Worm (Caenorhabditis elegans) whole organism, L2 larva: ENCODE measurements around the gene B0393.5.

Source experiments
- C34F6.9 ChIP-seq: fragments of 150-350 bp; optimal IDR thresholded peaks from 2 replicates; lab custom pipeline; 2014; ENCODE audit warnings: missing biosample characterization, missing genetic modification characterization
- F13H6.1 ChIP-seq: sonication (generic microtip); optimal IDR thresholded peaks from 2 replicates; lab custom pipeline; 2016; ENCODE audit warnings: missing genetic modification characterization, missing compliant biosample characterization
- R02D3.7 ChIP-seq: fragments of 150-350 bp; optimal IDR thresholded peaks from 2 replicates; lab custom pipeline; 2014; ENCODE audit warnings: missing biosample characterization, missing genetic modification characterization
- Y55F3AM.14 ChIP-seq: fragments of 200-800 bp; sonication (Bioruptor generic); optimal IDR thresholded peaks from 2 replicates; lab custom pipeline; 2018; ENCODE audit warnings: mild to moderate bottlenecking, missing genetic modification characterization, missing compliant biosample characterization
- ZK546.5 ChIP-seq: sonication (generic microtip); optimal IDR thresholded peaks from 2 replicates; lab custom pipeline; 2017; ENCODE audit warnings: missing biosample characterization, missing genetic modification characterization
- alr-1 ChIP-seq: fragments of 150-350 bp; optimal IDR thresholded peaks from 2 replicates; lab custom pipeline; 2014; ENCODE audit warnings: missing biosample characterization, missing genetic modification characterization
- aly-2 ChIP-seq: fragments of 150-350 bp; optimal IDR thresholded peaks from 2 replicates; lab custom pipeline; 2014; ENCODE audit warnings: missing biosample characterization, missing genetic modification characterization
- ama-1 ChIP-seq: fragments of 150-350 bp; optimal IDR thresholded peaks from 2 replicates; lab custom pipeline; 2018; ENCODE audit warnings: inconsistent platforms
- blmp-1 ChIP-seq: sonication (generic microtip); optimal IDR thresholded peaks from 2 replicates; lab custom pipeline; 2017; ENCODE audit warnings: missing genetic modification characterization, mild to moderate bottlenecking, missing compliant biosample characterization, antibody characterized with exemption, moderate library complexity; ENCODE audit not compliant: insufficient read depth
- ceh-16 ChIP-seq: fragments of 150-350 bp; optimal IDR thresholded peaks from 2 replicates; lab custom pipeline; 2014; ENCODE audit warnings: missing biosample characterization, missing genetic modification characterization
- ceh-82 ChIP-seq: fragments of 150-350 bp; optimal IDR thresholded peaks from 2 replicates; lab custom pipeline; 2014; ENCODE audit warnings: missing biosample characterization, missing genetic modification characterization
- crh-2 ChIP-seq: sonication (generic microtip); optimal IDR thresholded peaks from 2 replicates; lab custom pipeline; 2017; ENCODE audit warnings: missing biosample characterization, missing genetic modification characterization
- dmd-4 ChIP-seq: sonication (generic microtip); optimal IDR thresholded peaks from 2 replicates; lab custom pipeline; 2017; ENCODE audit warnings: missing biosample characterization, missing genetic modification characterization
- egl-27 ChIP-seq: sonication (generic microtip); optimal IDR thresholded peaks from 3 replicates; lab custom pipeline; 2017; ENCODE audit warnings: missing biosample characterization, missing genetic modification reagents, missing genetic modification characterization
- elt-1 ChIP-seq: fragments of 150-350 bp; optimal IDR thresholded peaks from 2 replicates; lab custom pipeline; 2014; ENCODE audit warnings: missing biosample characterization, missing genetic modification characterization
- elt-3 ChIP-seq: sonication (generic microtip); optimal IDR thresholded peaks from 2 replicates; lab custom pipeline; 2017; ENCODE audit warnings: missing biosample characterization, missing genetic modification characterization
- fos-1 ChIP-seq: fragments of 150-350 bp; optimal IDR thresholded peaks from 2 replicates; lab custom pipeline; 2014; ENCODE audit warnings: missing biosample characterization, missing genetic modification characterization
- gmeb-1 ChIP-seq: fragments of 150-350 bp; optimal IDR thresholded peaks from 2 replicates; lab custom pipeline; 2014; ENCODE audit warnings: missing biosample characterization, missing genetic modification characterization
- lin-11 ChIP-seq: fragments of 150-350 bp; sonication (generic microtip); optimal IDR thresholded peaks from 2 replicates; lab custom pipeline; 2014; ENCODE audit warnings: missing biosample characterization, missing genetic modification characterization, inconsistent platforms, mixed read lengths
- lin-13 ChIP-seq: fragments of 150-350 bp; optimal IDR thresholded peaks from 2 replicates; lab custom pipeline; 2014; ENCODE audit warnings: missing biosample characterization, missing genetic modification reagents, missing genetic modification characterization
- lin-39 ChIP-seq: fragments of 150-350 bp; optimal IDR thresholded peaks from 2 replicates; lab custom pipeline; 2014; ENCODE audit warnings: missing biosample characterization, missing genetic modification reagents, missing genetic modification characterization
- lsy-2 ChIP-seq, 2 experiments: fragments of 150-350 bp in 1 of 2; sonication (generic microtip) in 1 of 2; optimal IDR thresholded peaks; 2 replicates each; lab custom pipeline; 2014 to 2017; ENCODE audit warnings: missing biosample characterization in 2 of 2, missing genetic modification characterization in 2 of 2
- mbf-1 ChIP-seq: sonication (generic microtip); optimal IDR thresholded peaks from 2 replicates; lab custom pipeline; 2017; ENCODE audit warnings: missing biosample characterization, missing genetic modification characterization
- mdl-1 ChIP-seq, 2 experiments: fragments of 150-350 bp in 1 of 2; sonication (generic microtip) in 1 of 2; optimal IDR thresholded peaks; 2 replicates each; lab custom pipeline; 2017; ENCODE audit warnings: missing biosample characterization in 2 of 2, missing genetic modification characterization in 2 of 2
- nhr-10 ChIP-seq: sonication (generic microtip); optimal IDR thresholded peaks from 2 replicates; lab custom pipeline; 2017; ENCODE audit warnings: missing biosample characterization, missing genetic modification characterization
- nhr-11 ChIP-seq: fragments of 150-350 bp; optimal IDR thresholded peaks from 2 replicates; lab custom pipeline; 2014; ENCODE audit warnings: missing biosample characterization, missing genetic modification characterization
- nhr-12 ChIP-seq: fragments of 150-350 bp; optimal IDR thresholded peaks from 2 replicates; lab custom pipeline; 2014; ENCODE audit warnings: missing biosample characterization, missing genetic modification characterization
- nhr-129 ChIP-seq: fragments of 150-350 bp; optimal IDR thresholded peaks from 2 replicates; lab custom pipeline; 2014; ENCODE audit warnings: missing biosample characterization, missing genetic modification characterization
- nhr-21 ChIP-seq: fragments of 150-350 bp; optimal IDR thresholded peaks from 2 replicates; lab custom pipeline; 2014; ENCODE audit warnings: missing biosample characterization, missing genetic modification characterization
- nhr-23 ChIP-seq: fragments of 150-350 bp; optimal IDR thresholded peaks from 2 replicates; lab custom pipeline; 2014; ENCODE audit warnings: missing biosample characterization, missing genetic modification reagents, missing genetic modification characterization
- nhr-237 ChIP-seq: fragments of 150-350 bp; optimal IDR thresholded peaks from 2 replicates; lab custom pipeline; 2014; ENCODE audit warnings: missing biosample characterization, missing genetic modification characterization
- nhr-25 ChIP-seq: fragments of 150-350 bp; sonication (generic microtip); optimal IDR thresholded peaks from 3 replicates; lab custom pipeline; 2014; ENCODE audit warnings: missing biosample characterization, missing genetic modification characterization
- nhr-6 ChIP-seq: fragments of 150-350 bp; optimal IDR thresholded peaks from 2 replicates; lab custom pipeline; 2014; ENCODE audit warnings: missing biosample characterization, missing genetic modification characterization
- peb-1 ChIP-seq: fragments of 150-350 bp; optimal IDR thresholded peaks from 2 replicates; lab custom pipeline; 2014; ENCODE audit warnings: missing biosample characterization, missing genetic modification characterization
- sem-4 ChIP-seq: fragments of 150-350 bp; optimal IDR thresholded peaks from 2 replicates; lab custom pipeline; 2014; ENCODE audit warnings: missing biosample characterization, missing genetic modification reagents, missing genetic modification characterization
- skn-1 ChIP-seq: sonication (generic microtip); optimal IDR thresholded peaks from 2 replicates; lab custom pipeline; 2017; ENCODE audit warnings: missing biosample characterization, missing genetic modification characterization
- sma-3 ChIP-seq: sonication (generic microtip); optimal IDR thresholded peaks from 2 replicates; lab custom pipeline; 2016; ENCODE audit warnings: missing genetic modification reagents, missing genetic modification characterization, missing compliant biosample characterization
- snpc-4 ChIP-seq: fragments of 150-350 bp; optimal IDR thresholded peaks from 2 replicates; lab custom pipeline; 2014; ENCODE audit warnings: missing biosample characterization, missing genetic modification characterization
- unc-39 ChIP-seq: fragments of 150-350 bp; optimal IDR thresholded peaks from 2 replicates; lab custom pipeline; 2014; ENCODE audit warnings: missing biosample characterization, missing genetic modification characterization
- unc-55 ChIP-seq: fragments of 150-350 bp; sonication (generic microtip); optimal IDR thresholded peaks from 3 replicates; lab custom pipeline; 2014; ENCODE audit warnings: missing biosample characterization, missing genetic modification reagents, missing genetic modification characterization
- unc-62 ChIP-seq: fragments of 150-350 bp; optimal IDR thresholded peaks from 2 replicates; lab custom pipeline; 2014; ENCODE audit warnings: missing biosample characterization, missing genetic modification reagents, missing genetic modification characterization
- zag-1 ChIP-seq: fragments of 150-350 bp; optimal IDR thresholded peaks from 2 replicates; lab custom pipeline; 2014; ENCODE audit warnings: missing biosample characterization, missing genetic modification characterization
- ztf-1 ChIP-seq: fragments of 200-800 bp; sonication (Bioruptor generic); conservative IDR thresholded peaks from 2 replicates; pipeline ENCODE4 v1.3.6; 2022; ENCODE audit warnings: missing genetic modification characterization, missing compliant biosample characterization
- ztf-11 ChIP-seq: sonication (generic microtip); optimal IDR thresholded peaks from 2 replicates; lab custom pipeline; 2017; ENCODE audit warnings: missing biosample characterization, missing genetic modification characterization
- ztf-4 ChIP-seq: fragments of 150-350 bp; optimal IDR thresholded peaks from 2 replicates; lab custom pipeline; 2014; ENCODE audit warnings: missing biosample characterization, missing genetic modification characterization

The B0393.5 gene

ce11 chrIII:4748109-4748508 is 17.5 kb upstream of the B0393.5 start, which contains the start of gene col-89:
Gene col-89, plus strand, starts transcription at chrIII:4748127.
- TF ChIP-seq lin-13 (GFP tag; lab: Kevin White, UChicago) (no peak), unc-62 (GFP tag; lab: Kevin White, UChicago) (no peak), dmd-4 (tag; lab: Kevin White, UChicago) (no peak), nhr-10 (tag; lab: Kevin White, UChicago) (no peak), peb-1 (tag; lab: Kevin White, UChicago) (no peak), mdl-1 (tag; optimal IDR thresholded peaks at IDR 0.05; lab: Kevin White, UChicago) (no peak), crh-2 (tag; lab: Kevin White, UChicago) (no peak), F13H6.1 (tag; lab: Kevin White, UChicago) (no peak), nhr-129 (tag; lab: Kevin White, UChicago) (no peak), nhr-21 (tag; lab: Kevin White, UChicago) (no peak), nhr-237 (tag; lab: Kevin White, UChicago) (no peak), nhr-23 (tag; lab: Kevin White, UChicago) (no peak), gmeb-1 (no peak), lin-11 (tag; lab: Kevin White, UChicago) (no peak), aly-2 (tag; lab: Kevin White, UChicago) (no peak), ZK546.5 (tag; lab: Kevin White, UChicago) (no peak), sem-4 (no peak), R02D3.7 (tag; lab: Kevin White, UChicago) (no peak)

- TF ChIP-seq nhr-21 (tag; lab: Kevin White, UChicago) (no peak), alr-1 (no peak), ceh-82 (tag; lab: Kevin White, UChicago) (no peak), mbf-1 (no peak), mdl-1 (tag; optimal IDR thresholded peaks at IDR 0.05; lab: Kevin White, UChicago) (no peak), lsy-2 (tag; optimal IDR thresholded peaks at IDR 0.05; lab: Kevin White, UChicago) (no peak), C34F6.9 (tag; lab: Kevin White, UChicago) (no peak), zag-1 (tag; lab: Kevin White, UChicago) (no peak), nhr-12 (tag; lab: Kevin White, UChicago) (no peak), elt-1 (no peak), fos-1 (no peak), blmp-1 (tag; lab: Kevin White, UChicago) (no peak)
These were observed 16.9 kb upstream of the B0393.5 start for ce11 chrIII:4748666-4749065.

ce11 chrIII:4754001-4754561 is 11.5 kb upstream of the B0393.5 start, which contains the start of the genes rps-0 and rbg-3:
Gene rps-0, minus strand, starts transcription at chrIII:4754051.
Gene rbg-3, plus strand, starts transcription at chrIII:4754424.
- peak; percentile 89 for TF ChIP-seq lin-11 (tag; lab: Kevin White, UChicago)
- peak; percentile 94 for TF ChIP-seq nhr-129 (tag; lab: Kevin White, UChicago)
- TF ChIP-seq elt-3 = no peak
- TF ChIP-seq ama-1 (lab: Kevin White, UChicago) = peak; percentile 64
- peak in 1 of 2 experiments; percentile 45 for TF ChIP-seq mdl-1 (tag; optimal IDR thresholded peaks at IDR 0.05; lab: Kevin White, UChicago)
- TF ChIP-seq snpc-4 (tag; lab: Kevin White, UChicago) = peak; percentile 44
- TF ChIP-seq unc-62 (GFP tag; lab: Kevin White, UChicago) = peak; percentile 28
- no peak for TF ChIP-seq ztf-1 (GFP tag; lab: Robert Waterston, UW)
- TF ChIP-seq ceh-82 (tag; lab: Kevin White, UChicago) = peak; percentile 57
- no peak for TF ChIP-seq Y55F3AM.14
- peak; percentile 97 for TF ChIP-seq unc-55 (GFP tag; lab: Kevin White, UChicago)
- TF ChIP-seq F13H6.1 (tag; lab: Kevin White, UChicago) = peak; percentile 86
- TF ChIP-seq nhr-12 (tag; lab: Kevin White, UChicago) = no peak
- TF ChIP-seq ztf-4 (tag; lab: Kevin White, UChicago) = peak; percentile 80
- TF ChIP-seq nhr-10 (tag; lab: Kevin White, UChicago) = no peak
- TF ChIP-seq fos-1 = peak; percentile 92
- no peak for TF ChIP-seq lin-39 (tag; lab: Kevin White, UChicago)
- TF ChIP-seq ZK546.5 (tag; lab: Kevin White, UChicago) = peak; percentile 73
- peak; percentile 91 for TF ChIP-seq sem-4
- TF ChIP-seq mbf-1 = no peak
- TF ChIP-seq unc-39 = no peak
- peak; percentile 95 for TF ChIP-seq nhr-25 (tag; lab: Kevin White, UChicago)
- peak; percentile 95 for TF ChIP-seq sma-3 (GFP tag; lab: Kevin White, UChicago)
- no peak for TF ChIP-seq alr-1
- no peak for TF ChIP-seq peb-1 (tag; lab: Kevin White, UChicago)
- TF ChIP-seq ztf-11 (tag; lab: Kevin White, UChicago) = no peak
- TF ChIP-seq nhr-237 (tag; lab: Kevin White, UChicago) = no peak
- TF ChIP-seq nhr-23 (tag; lab: Kevin White, UChicago) = no peak
- peak; percentile 68 for TF ChIP-seq ceh-16 (tag; lab: Kevin White, UChicago)
- no peak for TF ChIP-seq elt-1
- TF ChIP-seq R02D3.7 (tag; lab: Kevin White, UChicago) = peak; percentile 97
- peak; percentile 69 for TF ChIP-seq blmp-1 (tag; lab: Kevin White, UChicago)
- TF ChIP-seq dmd-4 (tag; lab: Kevin White, UChicago) = no peak
- TF ChIP-seq gmeb-1 = peak; percentile 93
- TF ChIP-seq C34F6.9 (tag; lab: Kevin White, UChicago) = peak; percentile 97
- no peak for TF ChIP-seq aly-2 (tag; lab: Kevin White, UChicago)
- peak; percentile 93 for TF ChIP-seq nhr-21 (tag; lab: Kevin White, UChicago)
- TF ChIP-seq nhr-6 (tag; lab: Kevin White, UChicago) = peak; percentile 91
- peak; percentile 91 to 98 for TF ChIP-seq lsy-2 (tag; optimal IDR thresholded peaks at IDR 0.05; lab: Kevin White, UChicago)
- peak; percentile 94 for TF ChIP-seq crh-2 (tag; lab: Kevin White, UChicago)
- TF ChIP-seq egl-27 (tag; lab: Kevin White, UChicago) = peak; percentile 80
- no peak for TF ChIP-seq nhr-11
- peak; percentile 27 for TF ChIP-seq zag-1 (tag; lab: Kevin White, UChicago)
- TF ChIP-seq skn-1 (tag; lab: Kevin White, UChicago) = peak; percentile 79
